Worm (Caenorhabditis elegans) whole organism, young adult: ENCODE measurements around the gene C25A8.5.

ENCODE experiments used
- B0035.1 ChIP-seq: sonication (generic microtip); optimal IDR thresholded peaks from 2 replicates; lab custom pipeline; 2016; ENCODE audit warnings: missing genetic modification characterization, mild to moderate bottlenecking, missing compliant biosample characterization, missing genotype, missing genetic modification reagents
- C06A6.2 ChIP-seq: fragments of 200-800 bp; sonication (Bioruptor generic); conservative IDR thresholded peaks from 2 replicates; pipeline ENCODE4 v1.3.6; 2022; ENCODE audit warnings: missing genetic modification characterization, missing compliant biosample characterization
- D2030.7 ChIP-seq: fragments of 200-800 bp; sonication (Bioruptor generic); IDR thresholded peaks from 2 replicates; pipeline ENCODE4 v1.3.6; 2022; ENCODE audit warnings: missing genetic modification reagents, missing genetic modification characterization, missing compliant biosample characterization
- F22D6.2 ChIP-seq: sonication (generic microtip); optimal IDR thresholded peaks from 2 replicates; lab custom pipeline; 2016; ENCODE audit warnings: mild to moderate bottlenecking, missing genetic modification characterization, missing compliant biosample characterization
- F23B12.7 ChIP-seq: sonication (generic microtip); optimal IDR thresholded peaks from 2 replicates; lab custom pipeline; 2017; ENCODE audit warnings: missing genetic modification characterization, mild to moderate bottlenecking, missing compliant biosample characterization, antibody characterized with exemption, moderate library complexity; ENCODE audit not compliant: insufficient read depth
- F49E8.2 ChIP-seq: sonication (generic microtip); optimal IDR thresholded peaks from 3 replicates; lab custom pipeline; 2017; ENCODE audit warnings: missing genetic modification characterization, mild to moderate bottlenecking, missing compliant biosample characterization, antibody characterized with exemption, moderate library complexity; ENCODE audit not compliant: insufficient read depth
- F57C9.4 ChIP-seq: sonication (generic microtip); optimal IDR thresholded peaks from 2 replicates; lab custom pipeline; 2017; ENCODE audit warnings: mild to moderate bottlenecking, missing genetic modification characterization, missing compliant biosample characterization
- K11D2.4 ChIP-seq: fragments of 200-800 bp; sonication (Bioruptor generic); IDR thresholded peaks from 2 replicates; pipeline ENCODE4 v1.3.6; 2022; ENCODE audit warnings: missing genetic modification reagents, missing genetic modification characterization, missing compliant biosample characterization
- Y67H2A.10 ChIP-seq: fragments of 200-800 bp; sonication (Bioruptor generic); conservative IDR thresholded peaks from 2 replicates; pipeline ENCODE4 v1.3.6; 2022; ENCODE audit warnings: missing genetic modification reagents, missing genetic modification characterization, missing compliant biosample characterization
- Y95B8A.8 ChIP-seq: fragments of 200-800 bp; sonication (Bioruptor generic); IDR thresholded peaks from 2 replicates; pipeline ENCODE4 v1.3.6; 2022; ENCODE audit warnings: missing genetic modification reagents, missing genetic modification characterization, missing compliant biosample characterization
- ZK185.1 ChIP-seq: sonication (generic microtip); optimal IDR thresholded peaks from 2 replicates; lab custom pipeline; 2016; ENCODE audit warnings: mild to moderate bottlenecking, missing genetic modification characterization, missing compliant biosample characterization; ENCODE audit not compliant: poor library complexity, severe bottlenecking
- atf-7 ChIP-seq: sonication (generic microtip); optimal IDR thresholded peaks from 2 replicates; lab custom pipeline; 2017; ENCODE audit warnings: mild to moderate bottlenecking, missing genetic modification characterization, missing compliant biosample characterization
- athp-1 ChIP-seq: sonication (generic microtip); optimal IDR thresholded peaks from 2 replicates; lab custom pipeline; 2017; ENCODE audit warnings: mild to moderate bottlenecking, missing genetic modification characterization, missing compliant biosample characterization
- ceh-91 ChIP-seq: fragments of 200-800 bp; sonication (Bioruptor generic); IDR thresholded peaks from 2 replicates; pipeline ENCODE4 v1.3.6; 2022; ENCODE audit warnings: missing genetic modification reagents, missing genetic modification characterization, missing compliant biosample characterization
- dox-1 ChIP-seq: fragments of 200-800 bp; sonication (Bioruptor generic); IDR thresholded peaks from 2 replicates; pipeline ENCODE4 v1.3.6; 2022; ENCODE audit warnings: missing genetic modification reagents, missing genetic modification characterization, missing compliant biosample characterization
- efl-1 ChIP-seq: fragments of 150-350 bp; optimal IDR thresholded peaks from 2 replicates; lab custom pipeline; 2014; ENCODE audit warnings: missing biosample characterization, missing genetic modification reagents, missing genetic modification characterization
- him-1 ChIP-seq: sonication (generic microtip); optimal IDR thresholded peaks from 2 replicates; lab custom pipeline; 2016; ENCODE audit warnings: missing genotype, missing genetic modification reagents, missing genetic modification characterization, missing compliant biosample characterization
- hlh-12 ChIP-seq: sonication (generic microtip); optimal IDR thresholded peaks from 2 replicates; lab custom pipeline; 2016; ENCODE audit warnings: missing genetic modification characterization, missing compliant biosample characterization
- hlh-26 ChIP-seq: fragments of 200-800 bp; sonication (Bioruptor generic); conservative IDR thresholded peaks from 2 replicates; pipeline ENCODE4 v1.3.6; 2022; ENCODE audit warnings: missing genetic modification reagents, missing genetic modification characterization, missing compliant biosample characterization
- hmg-1.2 ChIP-seq: fragments of 200-800 bp; sonication (Bioruptor generic); IDR thresholded peaks from 2 replicates; pipeline ENCODE4 v1.3.6; 2022; ENCODE audit warnings: missing genetic modification reagents, missing genetic modification characterization, missing compliant biosample characterization
- hsf-1 ChIP-seq: fragments of 200-800 bp; sonication (Bioruptor generic); IDR thresholded peaks from 2 replicates; pipeline ENCODE4 v1.3.6; 2022; ENCODE audit warnings: missing genetic modification reagents, missing genetic modification characterization, missing compliant biosample characterization
- let-607 ChIP-seq, 2 experiments: fragments of 200-800 bp in 1 of 2; sonication (Bioruptor generic) in 1 of 2; sonication (generic microtip) in 1 of 2; optimal IDR thresholded peaks; 2 replicates each; lab custom pipeline; 2016 to 2018; ENCODE audit warnings: mild to moderate bottlenecking in 2 of 2, missing compliant biosample characterization in 2 of 2, missing genetic modification characterization in 2 of 2, moderate library complexity in 2 of 2, missing genotype in 1 of 2
- lin-26 ChIP-seq: fragments of 200-800 bp; sonication (Bioruptor generic); IDR thresholded peaks from 2 replicates; pipeline ENCODE4 v1.3.6; 2022; ENCODE audit warnings: missing genetic modification reagents, missing genetic modification characterization, missing compliant biosample characterization
- lin-35 ChIP-seq, 3 experiments: fragments of 150-350 bp in 2 of 3; sonication (generic microtip) in 1 of 3; optimal IDR thresholded peaks; 2 replicates each; lab custom pipeline; 2014 to 2018; ENCODE audit warnings: missing biosample characterization in 3 of 3, missing genetic modification characterization in 3 of 3, missing genetic modification reagents in 3 of 3
- lin-40 ChIP-seq: sonication (generic microtip); optimal IDR thresholded peaks from 2 replicates; lab custom pipeline; 2016; ENCODE audit warnings: missing genetic modification characterization, mild to moderate bottlenecking, missing compliant biosample characterization, missing genotype, missing genetic modification reagents
- lsl-1 ChIP-seq: fragments of 200-800 bp; sonication (Bioruptor generic); optimal IDR thresholded peaks from 2 replicates; lab custom pipeline; 2018; ENCODE audit warnings: mild to moderate bottlenecking, missing genetic modification characterization, moderate library complexity, missing compliant biosample characterization
- lsy-27 ChIP-seq: sonication (generic microtip); optimal IDR thresholded peaks from 2 replicates; lab custom pipeline; 2017; ENCODE audit warnings: missing genetic modification characterization, mild to moderate bottlenecking, missing compliant biosample characterization, antibody characterized with exemption, missing genotype, borderline replicate concordance; ENCODE audit not compliant: insufficient read depth
- madf-10 ChIP-seq: sonication (generic microtip); optimal IDR thresholded peaks from 2 replicates; lab custom pipeline; 2016; ENCODE audit warnings: mild to moderate bottlenecking, missing genetic modification characterization, missing compliant biosample characterization
- madf-6 ChIP-seq: fragments of 200-800 bp; sonication (Bioruptor generic); IDR thresholded peaks from 2 replicates; pipeline ENCODE4 v1.3.6; 2022; ENCODE audit warnings: missing genetic modification reagents, missing genetic modification characterization, missing compliant biosample characterization
- mcd-1 ChIP-seq: fragments of 200-800 bp; sonication (Bioruptor generic); IDR thresholded peaks from 2 replicates; pipeline ENCODE4 v1.3.6; 2022; ENCODE audit warnings: missing genetic modification reagents, missing genetic modification characterization, missing compliant biosample characterization
- nhr-179 ChIP-seq: sonication (generic microtip); optimal IDR thresholded peaks from 2 replicates; lab custom pipeline; 2016; ENCODE audit warnings: mild to moderate bottlenecking, missing genetic modification characterization, missing compliant biosample characterization
- pha-4 ChIP-seq: fragments of 150-350 bp; sonication (generic microtip); optimal IDR thresholded peaks from 2 replicates; lab custom pipeline; 2014; ENCODE audit warnings: missing biosample characterization, missing genetic modification reagents, missing genetic modification characterization
- rcor-1 ChIP-seq: fragments of 200-800 bp; sonication (Bioruptor generic); IDR thresholded peaks from 2 replicates; pipeline ENCODE4 v1.3.6; 2022; ENCODE audit warnings: missing genetic modification reagents, missing genetic modification characterization, missing compliant biosample characterization
- rec-8 ChIP-seq, 2 experiments: sonication (generic microtip); optimal IDR thresholded peaks; 2 replicates each; lab custom pipeline; 2016; ENCODE audit warnings: mild to moderate bottlenecking in 2 of 2, missing genetic modification characterization in 2 of 2, missing genetic modification reagents in 2 of 2, missing genotype in 2 of 2, missing biosample characterization in 1 of 2, missing compliant biosample characterization in 1 of 2, moderate library complexity in 1 of 2
- rpc-1 ChIP-seq, 2 experiments: fragments of 150-350 bp in 1 of 2; sonication (generic microtip) in 1 of 2; optimal IDR thresholded peaks; 2 replicates each; lab custom pipeline; 2014 to 2018; ENCODE audit warnings: missing biosample characterization in 1 of 2, missing genetic modification characterization in 1 of 2, missing genetic modification reagents in 1 of 2, missing genotype in 1 of 2
- sdz-38 ChIP-seq: sonication (generic microtip); optimal IDR thresholded peaks from 2 replicates; lab custom pipeline; 2016; ENCODE audit warnings: missing genotype, missing genetic modification characterization, missing compliant biosample characterization
- sptf-2 ChIP-seq: fragments of 200-800 bp; sonication (Bioruptor generic); optimal IDR thresholded peaks from 2 replicates; lab custom pipeline; 2018; ENCODE audit warnings: mild to moderate bottlenecking, missing genetic modification characterization, missing compliant biosample characterization
- tbp1 ChIP-seq: fragments of 200-800 bp; sonication (Bioruptor generic); optimal IDR thresholded peaks from 2 replicates; lab custom pipeline; 2018; ENCODE audit warnings: mild to moderate bottlenecking, missing genetic modification characterization, missing compliant biosample characterization
- tlf-1 ChIP-seq: fragments of 200-800 bp; sonication (Bioruptor generic); optimal IDR thresholded peaks from 2 replicates; lab custom pipeline; 2018; ENCODE audit warnings: mild to moderate bottlenecking, missing genetic modification characterization, missing compliant biosample characterization
- unc-130 ChIP-seq: sonication (generic microtip); optimal IDR thresholded peaks from 2 replicates; lab custom pipeline; 2016; ENCODE audit warnings: missing genetic modification reagents, missing genetic modification characterization, missing compliant biosample characterization
- unc-62 ChIP-seq: fragments of 150-350 bp; optimal IDR thresholded peaks from 2 replicates; lab custom pipeline; 2014; ENCODE audit warnings: missing biosample characterization, missing genetic modification reagents, missing genetic modification characterization
- ztf-18 ChIP-seq: sonication (generic microtip); optimal IDR thresholded peaks from 2 replicates; lab custom pipeline; 2016; ENCODE audit warnings: missing genotype, mild to moderate bottlenecking, missing genetic modification characterization, missing compliant biosample characterization
- ztf-25 ChIP-seq: fragments of 200-800 bp; sonication (Bioruptor generic); IDR thresholded peaks from 2 replicates; pipeline ENCODE4 v1.3.6; 2022; ENCODE audit warnings: missing genetic modification reagents, missing genetic modification characterization, missing compliant biosample characterization
- ztf-28 ChIP-seq: fragments of 200-800 bp; sonication (Bioruptor generic); IDR thresholded peaks from 2 replicates; pipeline ENCODE4 v1.3.6; 2022; ENCODE audit warnings: missing genetic modification reagents, missing genetic modification characterization, missing compliant biosample characterization
- ztf-3 ChIP-seq: fragments of 200-800 bp; sonication (Bioruptor generic); optimal IDR thresholded peaks from 2 replicates; lab custom pipeline; 2018; ENCODE audit warnings: mild to moderate bottlenecking, missing genetic modification characterization, missing compliant biosample characterization

C25A8.5 gene

DNA sequence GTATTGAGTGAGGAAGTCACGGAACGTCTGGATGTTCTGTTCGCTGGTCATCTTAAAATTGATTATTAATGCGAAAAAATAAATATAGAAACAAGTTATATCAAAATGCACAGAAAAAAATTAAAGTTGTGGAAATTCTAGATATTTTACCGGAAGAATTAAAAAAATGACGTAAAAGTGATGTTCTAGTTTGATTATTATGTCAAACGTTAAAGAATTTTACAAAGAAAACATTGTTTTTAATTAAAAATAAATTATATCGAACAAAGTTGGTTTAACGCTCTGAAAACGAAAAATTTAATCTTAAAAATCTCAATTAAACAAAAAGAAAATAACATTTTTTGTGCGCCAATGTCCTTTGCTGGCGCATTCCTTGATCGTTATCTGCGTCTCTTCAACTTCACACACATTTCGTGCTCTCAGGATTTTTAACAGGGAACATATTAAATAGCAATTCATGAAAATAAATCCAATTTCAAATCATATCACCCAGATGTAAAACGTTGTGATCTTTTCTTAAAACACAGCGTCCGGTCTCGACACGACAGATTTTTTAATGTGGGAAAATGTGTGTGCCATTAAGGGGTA is 45.3 kb downstream of the C25A8.5 start, which contains the start of gene tin-9.1 (continued):
- TF ChIP-seq unc-130 (GFP tag; lab: Kevin White, UChicago), result no peak
- peak in 1 of 2 experiments; percentile 1 for TF ChIP-seq let-607 (tag; optimal IDR thresholded peaks at IDR 0.05; lab: Kevin White, UChicago)
- peak; percentile 29 for TF ChIP-seq F49E8.2 (tag; lab: Kevin White, UChicago)
- TF ChIP-seq hmg-1.2 (GFP tag; lab: Robert Waterston, UW), result peak; percentile 70
- TF ChIP-seq hlh-26 (GFP tag; lab: Robert Waterston, UW), result no peak
- TF ChIP-seq dox-1, result peak; percentile 44; the same call in 1 of the 2 replicates
- TF ChIP-seq unc-62 (GFP tag; lab: Kevin White, UChicago), result no peak
- TF ChIP-seq ZK185.1, result peak; percentile 13
- no peak for TF ChIP-seq madf-10 (tag; lab: Kevin White, UChicago)
- TF ChIP-seq him-1, result peak; percentile 63
- peak; percentile 57 for TF ChIP-seq lsl-1 (GFP tag; lab: Kevin White, UChicago)
- TF ChIP-seq lin-40 (tag; lab: Kevin White, UChicago), result peak; percentile 67
- TF ChIP-seq sdz-38 (tag; lab: Kevin White, UChicago), result no peak
- TF ChIP-seq hsf-1, result no peak
- no peak for TF ChIP-seq B0035.1
- 0 out of 2 replicates have a peak, but pooled peaks have one; percentile 24 for TF ChIP-seq ceh-91 (GFP tag; lab: Robert Waterston, UW)
- peak; percentile 36 for TF ChIP-seq efl-1 (GFP tag; lab: Kevin White, UChicago)
- TF ChIP-seq athp-1 (tag; lab: Kevin White, UChicago), result no peak
- TF ChIP-seq rec-8 (tag; optimal IDR thresholded peaks at IDR 0.05; lab: Kevin White, UChicago), result no peak
- no peak for TF ChIP-seq tlf-1
- no peak for TF ChIP-seq lsy-27 (tag; lab: Kevin White, UChicago)
- TF ChIP-seq lin-35 (GFP tag; optimal IDR thresholded peaks at IDR 0.05; lab: Kevin White, UChicago), result peak in 1 of 3 experiments; percentile 67
- TF ChIP-seq Y95B8A.8 (GFP tag; lab: Robert Waterston, UW), result no peak
- no peak for TF ChIP-seq ztf-28 (GFP tag; lab: Robert Waterston, UW)
- TF ChIP-seq F23B12.7 (tag; lab: Kevin White, UChicago), result no peak
- TF ChIP-seq madf-6 (GFP tag; lab: Robert Waterston, UW), result peak; percentile 73
- TF ChIP-seq F22D6.2 (tag; lab: Kevin White, UChicago), result no peak
- 0 out of 2 replicates have a peak, but pooled peaks have one; percentile 9 for TF ChIP-seq rcor-1 (GFP tag; lab: Robert Waterston, UW)
- no peak for TF ChIP-seq lin-26 (GFP tag; lab: Robert Waterston, UW)
- TF ChIP-seq mcd-1 (GFP tag; lab: Robert Waterston, UW), result peak; percentile 68
- peak; percentile 42; the same call in 1 of the 2 replicates for TF ChIP-seq K11D2.4 (GFP tag; lab: Robert Waterston, UW)
- no peak for TF ChIP-seq Y67H2A.10 (GFP tag; lab: Robert Waterston, UW)
- peak; percentile 93 for TF ChIP-seq ztf-18 (tag; lab: Kevin White, UChicago)
- TF ChIP-seq pha-4 (tag; lab: Kevin White, UChicago), result no peak

DNA sequence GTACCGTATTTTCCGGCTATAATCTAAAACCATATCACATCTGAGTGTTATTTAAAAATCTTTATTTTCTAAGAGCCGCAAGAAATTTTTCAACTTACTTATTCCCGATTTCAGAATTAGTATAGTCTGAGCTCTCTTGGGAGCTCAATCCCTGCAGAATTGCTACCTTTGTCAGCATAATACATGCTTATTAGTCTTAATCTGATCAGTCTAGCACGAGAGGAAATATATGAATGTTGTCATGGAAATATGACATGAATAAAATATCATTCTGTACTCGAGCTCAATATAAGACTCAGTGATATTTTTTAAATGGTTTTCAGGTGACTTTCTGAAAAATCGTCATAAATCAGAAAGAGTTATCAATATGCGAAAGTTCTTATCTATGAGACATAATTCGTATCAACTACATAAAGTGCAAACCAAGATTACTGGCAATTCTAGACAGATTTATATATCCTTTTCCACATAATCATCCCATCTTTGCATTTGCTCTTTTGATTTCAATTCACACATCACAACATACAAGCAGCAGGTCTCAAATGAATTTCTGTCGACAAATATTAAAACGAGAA is 46.1 kb downstream of the C25A8.5 start:
- TF ChIP-seq rcor-1 (GFP tag; lab: Robert Waterston, UW) (no peak), ztf-25 (no peak), D2030.7 (GFP tag; lab: Robert Waterston, UW) (no peak), rec-8 (tag; optimal IDR thresholded peaks at IDR 0.05; lab: Kevin White, UChicago) (no peak), rpc-1 (optimal IDR thresholded peaks at IDR 0.05; lab: Kevin White, UChicago) (no peak), rpc-1 (tag; optimal IDR thresholded peaks at IDR 0.05; lab: Kevin White, UChicago) (no peak), tbp1 (GFP tag; lab: Kevin White, UChicago) (no peak), pha-4 (tag; lab: Kevin White, UChicago) (no peak), nhr-179 (tag; lab: Kevin White, UChicago) (no peak), ceh-91 (GFP tag; lab: Robert Waterston, UW) (no peak), hlh-12 (tag; lab: Kevin White, UChicago) (no peak), sptf-2 (GFP tag; lab: Kevin White, UChicago) (no peak), atf-7 (tag; lab: Kevin White, UChicago) (no peak), C06A6.2 (GFP tag; lab: Robert Waterston, UW) (no peak), F57C9.4 (tag; lab: Kevin White, UChicago) (no peak), lsl-1 (GFP tag; lab: Kevin White, UChicago) (no peak), hmg-1.2 (GFP tag; lab: Robert Waterston, UW) (no peak), ztf-3 (GFP tag; lab: Kevin White, UChicago) (no peak)
